Worm (Caenorhabditis elegans): ENCODE results near the gene fbxa-63.

ce11 chrIII:1225595-1225994 is 17.7 kb upstream of the fbxa-63 start:
- no peak for TF ChIP-seq ama-1 (optimal IDR thresholded peaks at IDR 0.05)
- TF ChIP-seq scrt-1 (GFP tag; IDR thresholded peaks at IDR 0.05), result no peak
- TF ChIP-seq flt-1 (GFP tag; IDR thresholded peaks at IDR 0.05), result no peak
- no peak for TF ChIP-seq aly-1 (tag; optimal IDR thresholded peaks at IDR 0.05)
